Worm (Caenorhabditis elegans) whole organism, late embryonic: Measurements from ENCODE around the gene F22B3.8.

Experiments used
- C08G9.2 ChIP-seq: sonication (generic microtip); optimal IDR thresholded peaks from 2 replicates; lab custom pipeline; 2016; ENCODE audit warnings: mild to moderate bottlenecking, missing genetic modification characterization, moderate library complexity, missing compliant biosample characterization
- C38D4.7 ChIP-seq: fragments of 200-800 bp; sonication (Bioruptor generic); optimal IDR thresholded peaks from 2 replicates; lab custom pipeline; 2018; ENCODE audit warnings: mild to moderate bottlenecking, missing genetic modification characterization, moderate library complexity, missing compliant biosample characterization
- T23F11.4 ChIP-seq: fragments of 200-800 bp; sonication (Bioruptor generic); optimal IDR thresholded peaks from 2 replicates; lab custom pipeline; 2018; ENCODE audit warnings: mild to moderate bottlenecking, missing genetic modification characterization, missing compliant biosample characterization
- ahr-1 ChIP-seq: sonication (generic microtip); optimal IDR thresholded peaks from 2 replicates; lab custom pipeline; 2016; ENCODE audit warnings: missing genetic modification characterization, missing compliant biosample characterization
- ama-1 ChIP-seq: fragments of 150-350 bp; optimal IDR thresholded peaks from 2 replicates; lab custom pipeline; 2014
- ceh-18 ChIP-seq: sonication (generic microtip); optimal IDR thresholded peaks from 2 replicates; lab custom pipeline; 2016; ENCODE audit warnings: missing genetic modification characterization, missing compliant biosample characterization
- ceh-22 ChIP-seq: sonication (generic microtip); optimal IDR thresholded peaks from 2 replicates; lab custom pipeline; 2017; ENCODE audit warnings: missing biosample characterization, missing genetic modification characterization
- ceh-24 ChIP-seq: sonication (generic microtip); optimal IDR thresholded peaks from 2 replicates; lab custom pipeline; 2016; ENCODE audit warnings: mild to moderate bottlenecking, missing genetic modification characterization, missing compliant biosample characterization
- ceh-34 ChIP-seq: sonication (generic microtip); optimal IDR thresholded peaks from 2 replicates; lab custom pipeline; 2016; ENCODE audit warnings: mild to moderate bottlenecking, missing genetic modification characterization, missing compliant biosample characterization
- ceh-48 ChIP-seq: sonication (generic microtip); optimal IDR thresholded peaks from 2 replicates; lab custom pipeline; 2016; ENCODE audit warnings: missing genetic modification characterization, inconsistent platforms, missing compliant biosample characterization
- ceh-6 ChIP-seq: fragments of 200-800 bp; sonication (Bioruptor generic); optimal IDR thresholded peaks from 2 replicates; lab custom pipeline; 2018; ENCODE audit warnings: mild to moderate bottlenecking, missing genetic modification characterization, missing compliant biosample characterization
- che-1 ChIP-seq: sonication (generic microtip); optimal IDR thresholded peaks from 2 replicates; lab custom pipeline; 2016; ENCODE audit warnings: mild to moderate bottlenecking, missing genetic modification characterization, missing compliant biosample characterization
- dve-1 ChIP-seq: sonication (generic microtip); optimal IDR thresholded peaks from 2 replicates; lab custom pipeline; 2017; ENCODE audit warnings: antibody characterized with exemption, mild to moderate bottlenecking, missing genetic modification characterization, missing compliant biosample characterization
- elt-4 ChIP-seq: sonication (generic microtip); optimal IDR thresholded peaks from 2 replicates; lab custom pipeline; 2016; ENCODE audit warnings: missing genetic modification characterization, missing compliant biosample characterization
- eyg-1 ChIP-seq: sonication (generic microtip); optimal IDR thresholded peaks from 2 replicates; lab custom pipeline; 2016; ENCODE audit warnings: missing genotype, missing genetic modification characterization, missing compliant biosample characterization
- fax-1 ChIP-seq: sonication (generic microtip); optimal IDR thresholded peaks from 2 replicates; lab custom pipeline; 2016; ENCODE audit warnings: missing genotype, missing genetic modification characterization, missing compliant biosample characterization
- fkh-10 ChIP-seq: fragments of 150-350 bp; optimal IDR thresholded peaks from 2 replicates; lab custom pipeline; 2014; ENCODE audit warnings: missing biosample characterization, missing genetic modification reagents, missing genetic modification characterization
- fkh-6 ChIP-seq: sonication (generic microtip); optimal IDR thresholded peaks from 2 replicates; lab custom pipeline; 2016; ENCODE audit warnings: missing genetic modification characterization, missing compliant biosample characterization
- hlh-8 ChIP-seq: sonication (generic microtip); optimal IDR thresholded peaks from 2 replicates; lab custom pipeline; 2016; ENCODE audit warnings: missing genotype, missing genetic modification characterization, missing compliant biosample characterization
- madf-2 ChIP-seq: sonication (generic microtip); optimal IDR thresholded peaks from 2 replicates; lab custom pipeline; 2017; ENCODE audit warnings: missing genetic modification characterization, missing compliant biosample characterization
- nhr-11 ChIP-seq: fragments of 150-350 bp; optimal IDR thresholded peaks from 2 replicates; lab custom pipeline; 2014; ENCODE audit warnings: missing biosample characterization, missing genetic modification characterization
- odd-2 ChIP-seq: sonication (generic microtip); optimal IDR thresholded peaks from 2 replicates; lab custom pipeline; 2017; ENCODE audit warnings: antibody characterized with exemption, mild to moderate bottlenecking, missing genetic modification characterization, missing compliant biosample characterization
- pag-3 ChIP-seq: sonication (generic microtip); optimal IDR thresholded peaks from 2 replicates; lab custom pipeline; 2016; ENCODE audit warnings: missing compliant biosample characterization, missing genetic modification characterization, borderline replicate concordance
- pat-9 ChIP-seq: fragments of 200-800 bp; sonication (Bioruptor generic); optimal IDR thresholded peaks from 2 replicates; lab custom pipeline; 2018; ENCODE audit warnings: mild to moderate bottlenecking, missing genetic modification characterization, moderate library complexity, missing compliant biosample characterization
- pax-1 ChIP-seq: fragments of 150-350 bp; optimal IDR thresholded peaks from 2 replicates; lab custom pipeline; 2014; ENCODE audit warnings: missing biosample characterization, missing genetic modification characterization
- pha-4 ChIP-seq: fragments of 150-350 bp; optimal IDR thresholded peaks from 2 replicates; lab custom pipeline; 2018; ENCODE audit warnings: missing biosample characterization, missing genetic modification reagents, missing genetic modification characterization
- pqm-1 ChIP-seq: sonication (generic microtip); optimal IDR thresholded peaks from 2 replicates; lab custom pipeline; 2016; ENCODE audit warnings: missing genetic modification characterization, missing compliant biosample characterization
- rnt-1 ChIP-seq: sonication (generic microtip); optimal IDR thresholded peaks from 2 replicates; lab custom pipeline; 2016; ENCODE audit warnings: missing genetic modification characterization, missing compliant biosample characterization
- sox-2 ChIP-seq: fragments of 200-800 bp; sonication (Bioruptor generic); IDR thresholded peaks from 2 replicates; pipeline ENCODE4 v1.3.6; 2022; ENCODE audit warnings: missing genetic modification reagents, missing genetic modification characterization, missing compliant biosample characterization
- tbx-2 ChIP-seq: sonication (generic microtip); optimal IDR thresholded peaks from 2 replicates; lab custom pipeline; 2016; ENCODE audit warnings: missing genetic modification characterization, missing compliant biosample characterization
- tbx-7 ChIP-seq: sonication (generic microtip); optimal IDR thresholded peaks from 2 replicates; lab custom pipeline; 2016; ENCODE audit warnings: missing genotype, missing genetic modification characterization, missing compliant biosample characterization
- ttx-3 ChIP-seq: sonication (generic microtip); optimal IDR thresholded peaks from 2 replicates; lab custom pipeline; 2016; ENCODE audit warnings: missing genetic modification reagents, missing genetic modification characterization, missing compliant biosample characterization
- unc-42 ChIP-seq: sonication (generic microtip); optimal IDR thresholded peaks from 2 replicates; lab custom pipeline; 2016; ENCODE audit warnings: missing genotype, missing genetic modification characterization, missing compliant biosample characterization
- unc-55 ChIP-seq: sonication (generic microtip); optimal IDR thresholded peaks from 2 replicates; lab custom pipeline; 2017; ENCODE audit warnings: missing biosample characterization, missing genetic modification reagents, missing genetic modification characterization
- unc-86 ChIP-seq: sonication (generic microtip); optimal IDR thresholded peaks from 2 replicates; lab custom pipeline; 2016; ENCODE audit warnings: missing genetic modification characterization, missing compliant biosample characterization

F22B3.8 gene

ce11 chrIV:11394243-11394642 is 30.5 kb downstream of the F22B3.8 start, which contains the start of gene tag-89:
TSS of gene tag-89 (plus strand) at chrIV:11394543.
- TF ChIP-seq pqm-1 (tag; lab: Kevin White, UChicago) (no peak), fax-1 (tag; lab: Kevin White, UChicago) (no peak), tbx-7 (tag; lab: Kevin White, UChicago) (no peak), elt-4 (tag; lab: Kevin White, UChicago) (no peak), ahr-1 (tag; lab: Kevin White, UChicago) (no peak), odd-2 (tag; lab: Kevin White, UChicago) (no peak), nhr-11 (no peak), C08G9.2 (tag; lab: Kevin White, UChicago) (no peak), C38D4.7 (GFP tag; lab: Kevin White, UChicago) (no peak)

- TF ChIP-seq unc-42 (tag; lab: Kevin White, UChicago), result peak; percentile 73
- TF ChIP-seq madf-2 (tag; lab: Kevin White, UChicago), result no peak
- TF ChIP-seq, all 69 proteins: peak for 1
Observed at ce11 chrIV:11388684-11389083, 36.0 kb downstream of the F22B3.8 start.

ce11 chrIV:11379254-11379653 is 45.5 kb downstream of the F22B3.8 start, which contains the start of gene fbxb-76:
TSS of gene fbxb-76 (minus strand) at chrIV:11379354.
- TF ChIP-seq ceh-22 (no peak), rnt-1 (tag; lab: Kevin White, UChicago) (no peak), unc-86 (no peak), pag-3 (tag; lab: Kevin White, UChicago) (no peak), pax-1 (tag; lab: Kevin White, UChicago) (no peak), fkh-10 (GFP tag; lab: Kevin White, UChicago) (no peak), ceh-48 (no peak), hlh-8 (tag; lab: Kevin White, UChicago) (no peak), ceh-6 (GFP tag; lab: Kevin White, UChicago) (no peak)

- TF ChIP-seq unc-86 (no peak), eyg-1 (tag; lab: Kevin White, UChicago) (no peak), pqm-1 (tag; lab: Kevin White, UChicago) (no peak), ttx-3 (no peak), hlh-8 (tag; lab: Kevin White, UChicago) (no peak), tbx-7 (tag; lab: Kevin White, UChicago) (no peak), unc-55 (GFP tag; lab: Kevin White, UChicago) (no peak), che-1 (tag; lab: Kevin White, UChicago) (no peak), pat-9 (tag; lab: Kevin White, UChicago) (no peak), ama-1 (lab: Kevin White, UChicago) (no peak), T23F11.4 (no peak), sox-2 (no peak), dve-1 (tag; lab: Kevin White, UChicago) (no peak), tbx-2 (tag; lab: Kevin White, UChicago) (no peak)
- TF ChIP-seq, all 69 proteins: peak for 0
Observed at ce11 chrIV:11377439-11377838, 47.3 kb downstream of the F22B3.8 start.

ce11 chrIV:11375713-11376112 is 49.0 kb downstream of the F22B3.8 start:
- TF ChIP-seq pha-4, result no peak
- TF ChIP-seq ceh-18 (tag; lab: Kevin White, UChicago), result no peak
- no peak for TF ChIP-seq nhr-11
- TF ChIP-seq dve-1 (tag; lab: Kevin White, UChicago), result no peak
- no peak for TF ChIP-seq fkh-6 (tag; lab: Kevin White, UChicago)
- TF ChIP-seq ceh-34 (tag; lab: Kevin White, UChicago), result no peak
- no peak for TF ChIP-seq ceh-24 (tag; lab: Kevin White, UChicago)
- no peak for TF ChIP-seq tbx-7 (tag; lab: Kevin White, UChicago)
